Worm (Caenorhabditis elegans): ENCODE measurements around the gene K04F1.9.

K04F1.9 gene

ce11 chrV:1664921-1665320, at the start of gene K04F1.9:
K04F1.9 (plus strand) TSS chrV:1665221.
- TF ChIP-seq unc-120 (tag; optimal IDR thresholded peaks at IDR 0.05; ENCODE audit: poor library complexity, severe bottlenecking) (no peak), elt-3 (tag; optimal IDR thresholded peaks at IDR 0.05) (no peak), lin-32 (GFP tag; optimal IDR thresholded peaks at IDR 0.05) (no peak), sptf-1 (tag; optimal IDR thresholded peaks at IDR 0.05) (no peak), flh-1 (GFP tag; optimal IDR thresholded peaks at IDR 0.05) (no peak), pha-4 (tag; optimal IDR thresholded peaks at IDR 0.05) (no peak), snpc-4 (tag; optimal IDR thresholded peaks at IDR 0.05) (no peak)

ce11 chrV:1618760-1619159, 46.3 kb upstream of the K04F1.9 start, which contains the start of gene nhr-179:
nhr-179 (minus strand) TSS chrV:1618860.
- TF ChIP-seq lin-32 (GFP tag; optimal IDR thresholded peaks at IDR 0.05) (no peak), ceh-43 (GFP tag; optimal IDR thresholded peaks at IDR 0.05) (no peak), unc-39 (tag; optimal IDR thresholded peaks at IDR 0.05) (no peak), nhr-28 (tag; optimal IDR thresholded peaks at IDR 0.05) (no peak), ceh-39 (tag; optimal IDR thresholded peaks at IDR 0.05) (no peak), sptf-1 (tag; optimal IDR thresholded peaks at IDR 0.05) (no peak), zip-8 (tag; optimal IDR thresholded peaks at IDR 0.05) (no peak), M03D4.4 (tag; optimal IDR thresholded peaks at IDR 0.05) (no peak)

- TF ChIP-seq unc-120 (tag; optimal IDR thresholded peaks at IDR 0.05; ENCODE audit: poor library complexity, severe bottlenecking) (no peak), elt-1 (tag; optimal IDR thresholded peaks at IDR 0.05; ENCODE audit: borderline replicate concordance, insufficient read depth) (no peak), ceh-39 (tag; optimal IDR thresholded peaks at IDR 0.05) (no peak), hlh-1 (tag; optimal IDR thresholded peaks at IDR 0.05) (no peak), lin-13 (tag; optimal IDR thresholded peaks at IDR 0.05) (no peak), ham-2 (GFP tag; optimal IDR thresholded peaks at IDR 0.05) (no peak), unc-62 (GFP tag; optimal IDR thresholded peaks at IDR 0.05) (no peak), nhr-28 (tag; optimal IDR thresholded peaks at IDR 0.05) (no peak), elt-3 (tag; optimal IDR thresholded peaks at IDR 0.05) (no peak), flh-1 (GFP tag; optimal IDR thresholded peaks at IDR 0.05) (no peak), lsy-2 (tag; optimal IDR thresholded peaks at IDR 0.05) (no peak), ztf-11 (tag; optimal IDR thresholded peaks at IDR 0.05) (no peak), nhr-237 (tag; optimal IDR thresholded peaks at IDR 0.05) (no peak), nhr-12 (tag; optimal IDR thresholded peaks at IDR 0.05) (no peak), ces-1 (GFP tag; optimal IDR thresholded peaks at IDR 0.05) (no peak), ceh-43 (GFP tag; optimal IDR thresholded peaks at IDR 0.05) (no peak), ceh-83 (GFP tag; optimal IDR thresholded peaks at IDR 0.05) (no peak)
Measured at ce11 chrV:1620537-1620936, 44.5 kb upstream of the K04F1.9 start.

- no peak for TF ChIP-seq hlh-1 (tag; optimal IDR thresholded peaks at IDR 0.05)
- TF ChIP-seq pha-4 (tag; optimal IDR thresholded peaks at IDR 0.05), result no peak
- TF ChIP-seq ztf-11 (tag; optimal IDR thresholded peaks at IDR 0.05), result no peak
- no peak for TF ChIP-seq flh-1 (GFP tag; optimal IDR thresholded peaks at IDR 0.05)
- TF ChIP-seq M03D4.4 (tag; optimal IDR thresholded peaks at IDR 0.05), result no peak
- TF ChIP-seq ceh-39 (tag; optimal IDR thresholded peaks at IDR 0.05), result no peak
- TF ChIP-seq unc-62 (GFP tag; optimal IDR thresholded peaks at IDR 0.05), result no peak
- no peak for TF ChIP-seq nhr-12 (tag; optimal IDR thresholded peaks at IDR 0.05)
- no peak for TF ChIP-seq cnd-1 (tag; optimal IDR thresholded peaks at IDR 0.05)
- no peak for TF ChIP-seq ham-2 (GFP tag; optimal IDR thresholded peaks at IDR 0.05)
- TF ChIP-seq ceh-43 (GFP tag; optimal IDR thresholded peaks at IDR 0.05), result no peak
- TF ChIP-seq blmp-1 (tag; optimal IDR thresholded peaks at IDR 0.05), result no peak
- TF ChIP-seq sem-2 (GFP tag; optimal IDR thresholded peaks at IDR 0.05), result no peak
- TF ChIP-seq nhr-76 (tag; optimal IDR thresholded peaks at IDR 0.05), result no peak
- no peak for TF ChIP-seq mep-1 (tag; optimal IDR thresholded peaks at IDR 0.05)
- no peak for TF ChIP-seq unc-39 (tag; optimal IDR thresholded peaks at IDR 0.05)
- no peak for TF ChIP-seq lin-32 (GFP tag; optimal IDR thresholded peaks at IDR 0.05)
- TF ChIP-seq ceh-83 (GFP tag; optimal IDR thresholded peaks at IDR 0.05), result no peak
Measured at ce11 chrV:1621494-1621893, 43.5 kb upstream of the K04F1.9 start, which contains the start of gene nhr-117. nhr-117 (minus strand) TSS chrV:1621520.

ce11 chrV:1623429-1623828, 41.6 kb upstream of the K04F1.9 start:
- TF ChIP-seq lsy-2 (tag; optimal IDR thresholded peaks at IDR 0.05) (no peak), mab-5 (tag; optimal IDR thresholded peaks at IDR 0.05) (no peak), unc-39 (tag; optimal IDR thresholded peaks at IDR 0.05) (no peak), ceh-83 (GFP tag; optimal IDR thresholded peaks at IDR 0.05) (no peak), unc-120 (tag; optimal IDR thresholded peaks at IDR 0.05; ENCODE audit: poor library complexity, severe bottlenecking) (no peak), lin-13 (tag; optimal IDR thresholded peaks at IDR 0.05) (no peak), unc-62 (GFP tag; optimal IDR thresholded peaks at IDR 0.05) (no peak), cnd-1 (tag; optimal IDR thresholded peaks at IDR 0.05) (no peak)

All from whole organism, mixed stage, embryonic.